Worm (Caenorhabditis elegans) whole organism, L4 larva: Measurements from ENCODE around the gene C08F8.2.

ENCODE experiments used
- R02D3.7 ChIP-seq: fragments of 150-350 bp; sonication (generic microtip); optimal IDR thresholded peaks from 3 replicates; lab custom pipeline; 2014; ENCODE audit warnings: missing biosample characterization, missing genetic modification characterization
- T26A8.4 ChIP-seq: fragments of 200-800 bp; sonication (Bioruptor generic); IDR thresholded peaks from 2 replicates; pipeline ENCODE4 v1.3.6; 2022; ENCODE audit warnings: missing genetic modification characterization, missing compliant biosample characterization
- aha-1 ChIP-seq: fragments of 150-350 bp; peaks from one replicate; lab custom pipeline; 2014; ENCODE audit warnings: missing biosample characterization, missing genetic modification characterization
- ama-1 ChIP-seq: fragments of 150-350 bp; optimal IDR thresholded peaks from 2 replicates; lab custom pipeline; 2014; ENCODE audit warnings: inconsistent platforms, mixed read lengths
- ceh-44 ChIP-seq: fragments of 200-800 bp; sonication (Bioruptor generic); IDR thresholded peaks from 2 replicates; pipeline ENCODE4 v1.3.6; 2022; ENCODE audit warnings: missing genetic modification reagents, missing genetic modification characterization, missing compliant biosample characterization
- daf-16 ChIP-seq, 3 experiments: sonication (generic microtip); optimal IDR thresholded peaks; 2 replicates each; lab custom pipeline; 2016 to 2017; ENCODE audit warnings: missing genetic modification characterization in 3 of 3, missing genetic modification reagents in 3 of 3, mild to moderate bottlenecking in 2 of 3, missing compliant biosample characterization in 2 of 3, missing biosample characterization in 1 of 3, moderate library complexity in 1 of 3
- daf-8 ChIP-seq: fragments of 200-800 bp; sonication (Bioruptor generic); IDR thresholded peaks from 2 replicates; pipeline ENCODE4 v1.3.6; 2022; ENCODE audit warnings: missing genetic modification characterization, missing compliant biosample characterization
- duxl-1 ChIP-seq: sonication (generic microtip); optimal IDR thresholded peaks from 2 replicates; lab custom pipeline; 2016; ENCODE audit warnings: mild to moderate bottlenecking, missing genetic modification characterization, moderate library complexity, missing compliant biosample characterization; ENCODE audit not compliant: poor library complexity
- dve-1 ChIP-seq: sonication (generic microtip); optimal IDR thresholded peaks from 2 replicates; lab custom pipeline; 2017; ENCODE audit warnings: antibody characterized with exemption, mild to moderate bottlenecking, missing genetic modification characterization, missing compliant biosample characterization; ENCODE audit not compliant: insufficient read depth
- fkh-10 ChIP-seq: fragments of 150-350 bp; optimal IDR thresholded peaks from 2 replicates; lab custom pipeline; 2014; ENCODE audit warnings: missing biosample characterization, missing genetic modification reagents, missing genetic modification characterization
- hlh-11 ChIP-seq: fragments of 200-800 bp; sonication (Bioruptor generic); optimal IDR thresholded peaks from 2 replicates; lab custom pipeline; 2018; ENCODE audit warnings: mild to moderate bottlenecking, missing genetic modification characterization, missing compliant biosample characterization
- jun-1 ChIP-seq: fragments of 150-350 bp; optimal IDR thresholded peaks from 2 replicates; lab custom pipeline; 2014; ENCODE audit warnings: missing biosample characterization, missing genetic modification reagents, missing genetic modification characterization
- lin-1 ChIP-seq: fragments of 200-800 bp; sonication (Bioruptor generic); IDR thresholded peaks from 2 replicates; pipeline ENCODE4 v1.3.6; 2022; ENCODE audit warnings: missing genetic modification reagents, missing genetic modification characterization, missing compliant biosample characterization
- lin-29 ChIP-seq: fragments of 200-800 bp; sonication (Bioruptor generic); IDR thresholded peaks from 2 replicates; pipeline ENCODE4 v1.3.6; 2022; ENCODE audit warnings: missing genetic modification reagents, missing genetic modification characterization, missing compliant biosample characterization
- lin-38 ChIP-seq: fragments of 200-800 bp; sonication (Bioruptor generic); IDR thresholded peaks from 2 replicates; pipeline ENCODE4 v1.3.6; 2022; ENCODE audit warnings: missing genetic modification reagents, missing genetic modification characterization, missing compliant biosample characterization
- lsy-2 ChIP-seq, 2 experiments: fragments of 150-350 bp in 1 of 2; sonication (generic microtip) in 1 of 2; optimal IDR thresholded peaks; 2 replicates each; lab custom pipeline; 2014 to 2017; ENCODE audit warnings: missing biosample characterization in 2 of 2, missing genetic modification characterization in 2 of 2
- mep-1 ChIP-seq: fragments of 150-350 bp; sonication (generic microtip); optimal IDR thresholded peaks from 3 replicates; lab custom pipeline; 2014; ENCODE audit warnings: missing biosample characterization, missing genetic modification characterization
- mes-2 ChIP-seq: sonication (generic microtip); optimal IDR thresholded peaks from 2 replicates; lab custom pipeline; 2016; ENCODE audit warnings: missing genotype, mild to moderate bottlenecking, missing genetic modification characterization, missing compliant biosample characterization; ENCODE audit not compliant: poor library complexity, severe bottlenecking
- nhr-28 ChIP-seq: fragments of 150-350 bp; optimal IDR thresholded peaks from 2 replicates; lab custom pipeline; 2014; ENCODE audit warnings: missing biosample characterization, missing genetic modification characterization
- nhr-42 ChIP-seq: fragments of 200-800 bp; sonication (Bioruptor generic); IDR thresholded peaks from 2 replicates; pipeline ENCODE4 v1.3.6; 2022; ENCODE audit warnings: missing genetic modification characterization, missing compliant biosample characterization
- nhr-48 ChIP-seq: sonication (generic microtip); optimal IDR thresholded peaks from 2 replicates; lab custom pipeline; 2016; ENCODE audit warnings: mild to moderate bottlenecking, missing genetic modification characterization, missing compliant biosample characterization
- nhr-77 ChIP-seq: fragments of 150-350 bp; optimal IDR thresholded peaks from 2 replicates; lab custom pipeline; 2014; ENCODE audit warnings: missing biosample characterization, missing genetic modification characterization
- pha-4 ChIP-seq, 2 experiments: fragments of 150-350 bp in 1 of 2; fragments of 200-800 bp in 1 of 2; sonication (Bioruptor generic) in 1 of 2; IDR thresholded peaks in 1 of 2; optimal IDR thresholded peaks in 1 of 2; 2 replicates each; pipeline versions ENCODE4 v1.3.6 to Lab custom; 2014 to 2022; ENCODE audit warnings: missing genetic modification characterization in 2 of 2, missing genetic modification reagents in 2 of 2, missing biosample characterization in 1 of 2, missing compliant biosample characterization in 1 of 2
- php-3 ChIP-seq: fragments of 200-800 bp; sonication (Bioruptor generic); IDR thresholded peaks from 2 replicates; pipeline ENCODE4 v1.3.6; 2022; ENCODE audit warnings: missing genetic modification reagents, missing genetic modification characterization, missing compliant biosample characterization
- pqm-1 ChIP-seq: sonication (generic microtip); optimal IDR thresholded peaks from 2 replicates; lab custom pipeline; 2017; ENCODE audit warnings: missing biosample characterization, missing genetic modification characterization
- saeg-2 ChIP-seq: fragments of 200-800 bp; sonication (Bioruptor generic); IDR thresholded peaks from 2 replicates; pipeline ENCODE4 v1.3.6; 2022; ENCODE audit warnings: missing genetic modification reagents, missing genetic modification characterization, missing compliant biosample characterization
- snpc-1.2 ChIP-seq: fragments of 200-800 bp; sonication (Bioruptor generic); IDR thresholded peaks from 2 replicates; pipeline ENCODE4 v1.3.6; 2022; ENCODE audit warnings: missing genetic modification reagents, missing genetic modification characterization, missing compliant biosample characterization
- tra-1 ChIP-seq: fragments of 200-800 bp; sonication (Bioruptor generic); IDR thresholded peaks from 2 replicates; pipeline ENCODE4 v1.3.6; 2022; ENCODE audit warnings: missing genetic modification reagents, missing genetic modification characterization, missing compliant biosample characterization
- unc-130 ChIP-seq: sonication (generic microtip); optimal IDR thresholded peaks from 2 replicates; lab custom pipeline; 2016; ENCODE audit warnings: missing genetic modification reagents, missing genetic modification characterization, missing compliant biosample characterization
- unc-62 ChIP-seq, 3 experiments: fragments of 150-350 bp in 1 of 3; sonication (generic microtip); optimal IDR thresholded peaks in 2 of 3; peaks in 1 of 3; 1 replicate in 1 of 3; 2 replicates in 2 of 3; lab custom pipeline; 2014 to 2017; ENCODE audit warnings: missing biosample characterization in 3 of 3, missing genetic modification characterization in 3 of 3, missing genetic modification reagents in 3 of 3, missing genotype in 1 of 3
- zfp-3 ChIP-seq: fragments of 200-800 bp; sonication (Bioruptor generic); conservative IDR thresholded peaks from 2 replicates; pipeline ENCODE4 v1.3.6; 2022; ENCODE audit warnings: missing genetic modification reagents, missing genetic modification characterization, missing compliant biosample characterization
- ztf-7 ChIP-seq: fragments of 150-350 bp; optimal IDR thresholded peaks from 2 replicates; lab custom pipeline; 2014; ENCODE audit warnings: missing biosample characterization, missing genetic modification characterization

C08F8.2 gene

ce11 chrIV:11179123-11179740 lies 28.4 kb downstream of the C08F8.2 start, which contains the start of gene cpt-2 (continued):
- peak; percentile 92 for TF ChIP-seq mes-2 (tag; lab: Kevin White, UChicago)
- TF ChIP-seq mep-1 (tag; lab: Kevin White, UChicago): peak; percentile 86
- peak; percentile 79 for TF ChIP-seq lin-29 (GFP tag; lab: Robert Waterston, UW)
- TF ChIP-seq tra-1: peak; percentile 90
- peak; percentile 92 for TF ChIP-seq dve-1 (tag; lab: Kevin White, UChicago)
- TF ChIP-seq lin-38 (GFP tag; lab: Robert Waterston, UW): peak; percentile 91
- TF ChIP-seq jun-1 (tag; lab: Kevin White, UChicago): peak; percentile 40
- TF ChIP-seq snpc-1.2 (GFP tag; lab: Robert Waterston, UW): peak; percentile 82
- TF ChIP-seq T26A8.4 (GFP tag; lab: Robert Waterston, UW): peak; percentile 93
- TF ChIP-seq duxl-1 (tag; lab: Kevin White, UChicago): peak; percentile 76
- peak; percentile 67 for TF ChIP-seq ztf-7 (tag; lab: Kevin White, UChicago)
- peak; percentile 46 for TF ChIP-seq unc-130 (GFP tag; lab: Kevin White, UChicago)
- peak; percentile 87 for TF ChIP-seq nhr-42 (GFP tag; lab: Robert Waterston, UW)
- TF ChIP-seq daf-16 (GFP tag; optimal IDR thresholded peaks at IDR 0.05; lab: Kevin White, UChicago): peak; percentile 13 to 73
- peak; percentile 77 for TF ChIP-seq daf-16 (tag; optimal IDR thresholded peaks at IDR 0.05; lab: Kevin White, UChicago)
- TF ChIP-seq, all 104 proteins: peak for 61; not testable (repeated sequence) for 43

- TF ChIP-seq nhr-77 (peak; percentile 27), fkh-10 (no peak), lsy-2 (tag; optimal IDR thresholded peaks at IDR 0.05; lab: Kevin White, UChicago) (peak in 1 of 2 experiments; percentile 3), daf-8 (GFP tag; lab: Robert Waterston, UW) (no peak), tra-1 (no peak), daf-16 (GFP tag; optimal IDR thresholded peaks at IDR 0.05; lab: Kevin White, UChicago) (no peak), daf-16 (tag; optimal IDR thresholded peaks at IDR 0.05; lab: Kevin White, UChicago) (peak; percentile 41), ceh-44 (GFP tag; lab: Robert Waterston, UW) (no peak), unc-62 (GFP tag; optimal IDR thresholded peaks at IDR 0.05 in 1 of 2; lab: Kevin White, UChicago) (peak in 1 of 2 experiments; percentile 67), unc-62 (tag; optimal IDR thresholded peaks at IDR 0.05; lab: Kevin White, UChicago) (no peak), dve-1 (tag; lab: Kevin White, UChicago) (peak; percentile 30), nhr-28 (peak; percentile 99), aha-1 (tag; lab: Kevin White, UChicago) (peak; percentile 78)
Observed at ce11 chrIV:11180077-11180476, 29.3 kb downstream of the C08F8.2 start.

- TF ChIP-seq saeg-2 (GFP tag; lab: Robert Waterston, UW): no peak
- TF ChIP-seq dve-1 (tag; lab: Kevin White, UChicago): peak; percentile 5
- TF ChIP-seq lin-1 (GFP tag; lab: Robert Waterston, UW): no peak
- TF ChIP-seq zfp-3 (GFP tag; lab: Robert Waterston, UW): 0 out of 2 replicates have a peak, but pooled peaks have one; percentile 61
- TF ChIP-seq mep-1 (tag; lab: Kevin White, UChicago): peak; percentile 14
- peak; percentile 40 for TF ChIP-seq lin-38 (GFP tag; lab: Robert Waterston, UW)
- TF ChIP-seq nhr-48 (tag; lab: Kevin White, UChicago): peak; percentile 5
- TF ChIP-seq php-3: 0 out of 2 replicates have a peak, but pooled peaks have one; percentile 25
- TF ChIP-seq pqm-1: peak; percentile 11
- TF ChIP-seq ama-1 (lab: Kevin White, UChicago): peak; percentile 41
- peak; percentile 88 for TF ChIP-seq aha-1 (tag; lab: Kevin White, UChicago)
- peak; percentile 37; the same call in 1 of the 2 replicates for TF ChIP-seq pha-4 (GFP tag; IDR thresholded peaks at IDR 0.05; lab: Robert Waterston, UW)
- no peak for TF ChIP-seq pha-4 (tag; optimal IDR thresholded peaks at IDR 0.05; lab: Kevin White, UChicago)
- TF ChIP-seq hlh-11 (tag; lab: Kevin White, UChicago): no peak
- no peak for TF ChIP-seq R02D3.7
- TF ChIP-seq, all 104 proteins: peak for 10
Observed at ce11 chrIV:11183013-11183412, 32.2 kb downstream of the C08F8.2 start, which contains the start of gene prx-14. Gene prx-14, plus strand, starts transcription at chrIV:11183132.
